Fruit fly (Drosophila melanogaster) whole organism, embryonic: Measurements from ENCODE around the gene Pex1.

ENCODE experiments used
- ATbp ChIP-seq: fragments of 200-800 bp; sonication (Bioruptor generic); optimal IDR thresholded peaks from 2 replicates; lab custom pipeline; 2017; ENCODE audit warnings: missing biosample characterization, mild to moderate bottlenecking, missing genetic modification characterization, missing genetic modification reagents
- Aef1 ChIP-seq: fragments of 200-800 bp; sonication (Bioruptor generic); IDR thresholded peaks from 3 replicates; pipeline ENCODE4 v1.3.6; 2022; ENCODE audit warnings: missing biosample characterization, missing genetic modification characterization
- BEAF-32 ChIP-seq: fragments of 200-800 bp; sonication (Bioruptor generic); optimal IDR thresholded peaks from 3 replicates; lab custom pipeline; 2017; ENCODE audit warnings: missing biosample characterization, missing genetic modification characterization, mild to moderate bottlenecking, moderate library complexity, missing genetic modification reagents
- CG10321 ChIP-seq: fragments of 200-800 bp; sonication (Bioruptor generic); IDR thresholded peaks from 2 replicates; pipeline ENCODE4 v1.3.6; 2022; ENCODE audit warnings: missing biosample characterization, missing genetic modification characterization
- CG10654 ChIP-seq: fragments of 200-800 bp; sonication (Bioruptor generic); optimal IDR thresholded peaks from 2 replicates; lab custom pipeline; 2016; ENCODE audit warnings: missing biosample characterization, missing genetic modification characterization
- CG12391 ChIP-seq: fragments of 200-800 bp; sonication (Bioruptor generic); optimal IDR thresholded peaks from 3 replicates; lab custom pipeline; 2018; ENCODE audit warnings: missing biosample characterization, mild to moderate bottlenecking, missing genetic modification characterization, moderate library complexity
- CG13424 ChIP-seq: fragments of 200-800 bp; sonication (Bioruptor generic); optimal IDR thresholded peaks from 2 replicates; lab custom pipeline; 2019; ENCODE audit warnings: missing biosample characterization, mild to moderate bottlenecking, missing genetic modification characterization, moderate library complexity
- CG13775 ChIP-seq: fragments of 200-800 bp; sonication (Bioruptor generic); optimal IDR thresholded peaks from 3 replicates; lab custom pipeline; 2017; ENCODE audit warnings: missing biosample characterization, mild to moderate bottlenecking, missing genetic modification characterization
- CG15479 ChIP-seq: fragments of 200-800 bp; sonication (Bioruptor generic); optimal IDR thresholded peaks from 3 replicates; lab custom pipeline; 2019; ENCODE audit warnings: missing biosample characterization, mild to moderate bottlenecking, missing genetic modification characterization, moderate library complexity
- CG18476 ChIP-seq: fragments of 200-800 bp; sonication (Bioruptor generic); optimal IDR thresholded peaks from 2 replicates; lab custom pipeline; 2016; ENCODE audit warnings: missing biosample characterization, mild to moderate bottlenecking, missing genetic modification characterization
- CG18599 ChIP-seq: fragments of 200-800 bp; sonication (Bioruptor generic); optimal IDR thresholded peaks from 3 replicates; lab custom pipeline; 2017; ENCODE audit warnings: missing biosample characterization, missing genetic modification characterization, mild to moderate bottlenecking, moderate library complexity, missing genetic modification reagents
- CG31441 ChIP-seq: fragments of 200-800 bp; sonication (Bioruptor generic); IDR thresholded peaks from 2 replicates; pipeline ENCODE4 v1.3.6; 2022; ENCODE audit warnings: missing biosample characterization, missing genetic modification characterization
- CG34224 ChIP-seq: fragments of 200-800 bp; sonication (Bioruptor generic); IDR thresholded peaks from 3 replicates; pipeline ENCODE4 v1.3.6; 2022; ENCODE audit warnings: missing biosample characterization, missing genetic modification characterization; ENCODE audit not compliant: partially characterized antibody
- CG34376 ChIP-seq: fragments of 200-800 bp; sonication (Bioruptor generic); optimal IDR thresholded peaks from 2 replicates; lab custom pipeline; 2018; ENCODE audit warnings: missing biosample characterization, mild to moderate bottlenecking, missing genetic modification characterization
- CG3726 ChIP-seq: fragments of 200-800 bp; sonication (Bioruptor generic); IDR thresholded peaks from 3 replicates; pipeline ENCODE4, ENCODE4 v1.3.6; 2022; ENCODE audit warnings: missing biosample characterization, missing genetic modification characterization
- CG3847 ChIP-seq: fragments of 200-800 bp; sonication (Bioruptor generic); IDR thresholded peaks from 2 replicates; pipeline ENCODE4 v1.3.6; 2022; ENCODE audit warnings: missing biosample characterization, missing genetic modification characterization
- CG4617 ChIP-seq: fragments of 200-800 bp; sonication (Bioruptor generic); optimal IDR thresholded peaks from 3 replicates; lab custom pipeline; 2016; ENCODE audit warnings: missing biosample characterization, missing genetic modification characterization, borderline replicate concordance
- CG4707 ChIP-seq: fragments of 200-800 bp; sonication (Bioruptor generic); optimal IDR thresholded peaks from 2 replicates; lab custom pipeline; 2018; ENCODE audit warnings: missing biosample characterization, mild to moderate bottlenecking, missing genetic modification characterization, moderate library complexity
- CG7556 ChIP-seq: fragments of 200-800 bp; sonication (Bioruptor generic); optimal IDR thresholded peaks from 2 replicates; lab custom pipeline; 2017; ENCODE audit warnings: missing biosample characterization, mild to moderate bottlenecking, missing genetic modification characterization
- CG8388 ChIP-seq: fragments of 200-800 bp; sonication (Bioruptor generic); optimal IDR thresholded peaks from 2 replicates; lab custom pipeline; 2019; ENCODE audit warnings: missing biosample characterization, mild to moderate bottlenecking, missing genetic modification characterization, moderate library complexity
- CG9727 ChIP-seq: fragments of 200-800 bp; sonication (Bioruptor generic); optimal IDR thresholded peaks from 3 replicates; lab custom pipeline; 2017; ENCODE audit warnings: missing biosample characterization, mild to moderate bottlenecking, missing genetic modification characterization
- Deaf1 ChIP-seq: fragments of 200-800 bp; optimal IDR thresholded peaks from 3 replicates; lab custom pipeline; 2019; ENCODE audit warnings: missing biosample characterization, mild to moderate bottlenecking, missing genetic modification characterization, moderate library complexity
- Dek ChIP-seq: fragments of 200-800 bp; sonication (Bioruptor generic); optimal IDR thresholded peaks from 3 replicates; lab custom pipeline; 2019; ENCODE audit warnings: missing biosample characterization, mild to moderate bottlenecking, missing genetic modification characterization, moderate library complexity
- Ets65A ChIP-seq: fragments of 200-800 bp; sonication (Bioruptor generic); peaks from one replicate; lab custom pipeline; 2016; ENCODE audit warnings: missing biosample characterization, missing genetic modification characterization
- HLH54F ChIP-seq: fragments of 200-800 bp; sonication (Bioruptor generic); optimal IDR thresholded peaks from 3 replicates; lab custom pipeline; 2016; ENCODE audit warnings: missing biosample characterization, missing genetic modification characterization
- Hey ChIP-seq: fragments of 200-800 bp; sonication (Bioruptor generic); optimal IDR thresholded peaks from 3 replicates; lab custom pipeline; 2018; ENCODE audit warnings: missing biosample characterization, mild to moderate bottlenecking, missing genetic modification characterization
- Med ChIP-seq: fragments of 200-800 bp; sonication (Bioruptor generic); peaks from one replicate; lab custom pipeline; 2016; ENCODE audit warnings: missing biosample characterization, missing genetic modification characterization, mild to moderate bottlenecking, inconsistent platforms, moderate library complexity
- Meics ChIP-seq: fragments of 200-800 bp; sonication (Bioruptor generic); optimal IDR thresholded peaks from 2 replicates; lab custom pipeline; 2017; ENCODE audit warnings: missing biosample characterization, mild to moderate bottlenecking, missing genetic modification characterization
- Nf-YC ChIP-seq: fragments of 200-800 bp; optimal IDR thresholded peaks from 3 replicates; lab custom pipeline; 2019; ENCODE audit warnings: missing biosample characterization, mild to moderate bottlenecking, missing genetic modification characterization, moderate library complexity
- Ptx1 ChIP-seq: fragments of 200-800 bp; sonication (Bioruptor generic); IDR thresholded peaks from 2 replicates; pipeline ENCODE4 v1.3.6; 2022; ENCODE audit warnings: missing biosample characterization, missing genetic modification characterization
- Usf ChIP-seq: fragments of 200-800 bp; sonication (Bioruptor generic); optimal IDR thresholded peaks from 2 replicates; lab custom pipeline; 2017; ENCODE audit warnings: missing genotype, missing biosample characterization, missing genetic modification characterization
- Xrp1 ChIP-seq: fragments of 200-800 bp; sonication (Bioruptor generic); IDR thresholded peaks from 2 replicates; pipeline ENCODE4 v1.3.6; 2022; ENCODE audit warnings: missing biosample characterization, missing genetic modification characterization
- ac ChIP-seq: fragments of 200-800 bp; sonication (Bioruptor generic); optimal IDR thresholded peaks from 3 replicates; lab custom pipeline; 2017; ENCODE audit warnings: missing biosample characterization, mild to moderate bottlenecking, missing genetic modification characterization
- ato ChIP-seq: fragments of 200-800 bp; sonication (Bioruptor generic); IDR thresholded peaks from 2 replicates; pipeline ENCODE4 v1.3.6; 2022; ENCODE audit warnings: missing biosample characterization, missing genetic modification characterization; ENCODE audit not compliant: partially characterized antibody
- bsh ChIP-seq, 2 experiments: fragments of 200-800 bp; sonication (Bioruptor generic); optimal IDR thresholded peaks; 2 replicates each; lab custom pipeline; 2017 to 2018; ENCODE audit warnings: mild to moderate bottlenecking in 2 of 2, missing biosample characterization in 2 of 2, missing genetic modification characterization in 2 of 2, moderate library complexity in 1 of 2
- cg ChIP-seq: fragments of 200-800 bp; sonication (Bioruptor generic); optimal IDR thresholded peaks from 3 replicates; lab custom pipeline; 2019; ENCODE audit warnings: missing biosample characterization, mild to moderate bottlenecking, missing genetic modification characterization, moderate library complexity
- ci ChIP-seq: fragments of 200-800 bp; sonication (Bioruptor generic); IDR thresholded peaks from 3 replicates; pipeline ENCODE4 v1.3.6; 2022; ENCODE audit warnings: missing biosample characterization, missing genetic modification characterization
- disco-r ChIP-seq: fragments of 200-800 bp; sonication (Bioruptor generic); optimal IDR thresholded peaks from 2 replicates; lab custom pipeline; 2016; ENCODE audit warnings: missing biosample characterization, missing genetic modification characterization
- ewg ChIP-seq: fragments of 200-800 bp; sonication (Bioruptor generic); optimal IDR thresholded peaks from 3 replicates; lab custom pipeline; 2017; ENCODE audit warnings: mild to moderate bottlenecking, missing biosample characterization, missing genetic modification reagents, missing genetic modification characterization
- h ChIP-seq: fragments of >200 bp; optimal IDR thresholded peaks from 2 replicates; lab custom pipeline; 2017
- nerfin-1 ChIP-seq: fragments of 200-800 bp; sonication (Bioruptor generic); optimal IDR thresholded peaks from 3 replicates; lab custom pipeline; 2019; ENCODE audit warnings: missing biosample characterization, mild to moderate bottlenecking, missing genetic modification characterization, moderate library complexity
- pzg ChIP-seq: fragments of 200-800 bp; sonication (Bioruptor generic); optimal IDR thresholded peaks from 3 replicates; lab custom pipeline; 2018; ENCODE audit warnings: missing biosample characterization, mild to moderate bottlenecking, missing genetic modification characterization, moderate library complexity
- slbo ChIP-seq: fragments of 200-800 bp; sonication (Bioruptor generic); IDR thresholded peaks from 2 replicates; pipeline ENCODE4 v1.3.6; 2022; ENCODE audit warnings: missing biosample characterization, missing genetic modification characterization
- tna ChIP-seq: fragments of 200-800 bp; sonication (Bioruptor generic); IDR thresholded peaks from 2 replicates; pipeline ENCODE4 v1.3.6; 2022; ENCODE audit warnings: missing biosample characterization, missing genetic modification characterization; ENCODE audit not compliant: partially characterized antibody
- wek ChIP-seq: fragments of 200-800 bp; sonication (Bioruptor generic); optimal IDR thresholded peaks from 3 replicates; lab custom pipeline; 2018; ENCODE audit warnings: missing biosample characterization, mild to moderate bottlenecking, missing genetic modification characterization, moderate library complexity
- zen ChIP-seq: fragments of 200-800 bp; sonication (Bioruptor generic); optimal IDR thresholded peaks from 3 replicates; lab custom pipeline; 2018; ENCODE audit warnings: missing biosample characterization, mild to moderate bottlenecking, missing genetic modification characterization, moderate library complexity
- zfh1 ChIP-seq: fragments of 200-800 bp; sonication (Bioruptor generic); IDR thresholded peaks from 3 replicates; pipeline ENCODE4 v1.3.6; 2022; ENCODE audit warnings: missing biosample characterization, missing genetic modification characterization

Pex1 gene

DNA sequence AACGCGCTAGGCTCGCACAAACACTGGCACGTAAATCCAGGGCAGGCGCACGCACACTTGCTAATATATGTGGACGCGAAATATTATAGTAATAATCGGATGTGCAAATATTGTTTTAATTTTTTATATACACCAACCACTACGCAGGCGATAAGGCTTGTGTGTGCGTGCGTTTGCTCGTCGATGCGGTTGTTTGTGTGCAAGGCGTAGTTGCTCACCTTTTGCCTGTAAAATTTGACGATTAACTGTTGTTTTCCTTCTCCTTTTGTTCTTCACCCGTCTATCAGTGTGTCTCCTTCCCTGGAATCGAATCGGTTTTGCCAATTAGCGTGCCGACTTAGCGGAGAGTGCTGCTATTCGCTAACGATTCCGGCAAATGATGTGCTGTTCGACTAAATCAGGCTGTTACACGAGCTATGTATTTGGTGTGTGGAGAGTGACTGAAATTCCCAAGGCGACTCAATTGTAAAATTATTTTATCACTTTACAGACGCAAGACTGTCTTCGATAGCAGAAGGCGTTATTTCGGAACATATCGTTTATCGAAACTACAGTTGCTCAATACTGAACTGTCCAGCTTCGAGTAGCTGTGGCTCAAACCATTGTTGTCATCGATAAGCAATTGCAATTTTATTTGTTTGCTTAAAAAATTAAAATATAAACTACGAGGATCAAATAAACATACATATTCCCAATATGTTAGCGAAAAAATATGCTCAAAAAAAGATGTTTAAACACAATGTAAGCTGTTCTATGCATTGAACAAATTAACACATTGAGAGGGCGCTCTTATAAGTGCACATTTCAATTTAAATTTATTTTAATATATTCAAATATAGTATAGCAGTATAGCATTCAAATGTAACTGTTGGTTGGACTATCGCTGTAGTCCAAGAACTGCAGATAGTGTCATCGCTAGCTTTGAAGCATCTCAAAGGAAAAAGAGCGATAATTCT lies 40.2 kb upstream of the Pex1 start, which contains the start of the genes CG6650 and endos (continued):
- TF ChIP-seq CG13424 (peak; percentile 40), bsh (GFP tag; optimal IDR thresholded peaks at IDR 0.05; lab: Kevin White, UChicago) (peak in 1 of 2 experiments; percentile 3), zfh1 (no peak), CG12391 (tag; lab: Kevin White, UChicago) (peak; percentile 63), Hey (tag; lab: Kevin White, UChicago) (peak; percentile 38), CG31441 (peak; percentile 55; the same call in 1 of the 2 replicates), CG4707 (GFP tag; lab: Kevin White, UChicago) (peak; percentile 41), Aef1 (GFP tag; lab: Robert Waterston, UW) (0 out of 3 replicates have a peak, but pooled peaks have one; percentile 18), CG18599 (GFP tag; lab: Kevin White, UChicago) (peak; percentile 56), nerfin-1 (peak; percentile 41), Med (GFP tag; lab: Kevin White, UChicago) (peak; percentile 45), pzg (GFP tag; lab: Kevin White, UChicago) (peak; percentile 70), CG10654 (peak; percentile 13), Meics (GFP tag; lab: Kevin White, UChicago) (peak; percentile 30), CG9727 (GFP tag; lab: Kevin White, UChicago) (peak; percentile 43), ATbp (GFP tag; lab: Kevin White, UChicago) (no peak), CG3847 (peak; percentile 38), ewg (GFP tag; lab: Kevin White, UChicago) (no peak), CG10321 (GFP tag; lab: Robert Waterston, UW) (no peak), tna (GFP tag; lab: Robert Waterston, UW) (peak; percentile 74), CG34224 (GFP tag; lab: Robert Waterston, UW) (peak; percentile 66; the same call in 2 of the 3 replicates), CG15479 (GFP tag; lab: Kevin White, UChicago) (peak; percentile 49), ci (GFP tag; lab: Robert Waterston, UW) (0 out of 3 replicates have a peak, but pooled peaks have one; percentile 15), h (lab: Kevin White, UChicago) (no peak), CG13775 (GFP tag; lab: Kevin White, UChicago) (peak; percentile 36), cg (GFP tag; lab: Kevin White, UChicago) (peak; percentile 69), HLH54F (GFP tag; lab: Kevin White, UChicago) (peak; percentile 4), CG34376 (peak; percentile 82), BEAF-32 (GFP tag; lab: Kevin White, UChicago) (peak; percentile 83), Usf (no peak), Ptx1 (0 out of 2 replicates have a peak, but pooled peaks have one; percentile 36), CG18476 (GFP tag; lab: Kevin White, UChicago) (peak; percentile 50), ato (GFP tag; lab: Robert Waterston, UW) (peak; percentile 8; the same call in 1 of the 2 replicates), Dek (peak; percentile 49), slbo (GFP tag; lab: Robert Waterston, UW) (peak; percentile 56; the same call in 1 of the 2 replicates), Deaf1 (tag; lab: Kevin White, UChicago) (peak; percentile 7), Ets65A (GFP tag; lab: Kevin White, UChicago) (peak; percentile 88), wek (GFP tag; lab: Kevin White, UChicago) (no peak), CG8388 (GFP tag; lab: Kevin White, UChicago) (peak; percentile 79), Nf-YC (tag; lab: Kevin White, UChicago) (peak; percentile 71), CG7556 (GFP tag; lab: Kevin White, UChicago) (no peak), CG3726 (GFP tag; lab: Robert Waterston, UW) (no peak), Xrp1 (GFP tag; lab: Robert Waterston, UW) (0 out of 2 replicates have a peak, but pooled peaks have one; percentile 5), disco-r (GFP tag; lab: Kevin White, UChicago) (no peak), zen (tag; lab: Kevin White, UChicago) (peak; percentile 33), ac (GFP tag; lab: Kevin White, UChicago) (no peak), CG4617 (peak; percentile 62)
